Worm (Caenorhabditis elegans) whole organism, late embryonic: Measurements from ENCODE around the gene ZC21.6.

Experiments
- ama-1 ChIP-seq: fragments of 150-350 bp; optimal IDR thresholded peaks from 2 replicates; lab custom pipeline; 2014
- dmd-4 ChIP-seq: sonication (generic microtip); optimal IDR thresholded peaks from 2 replicates; lab custom pipeline; 2016; ENCODE audit warnings: borderline replicate concordance, missing genetic modification characterization, missing compliant biosample characterization
- elt-2 ChIP-seq: sonication (generic microtip); optimal IDR thresholded peaks from 2 replicates; lab custom pipeline; 2016; ENCODE audit warnings: missing genetic modification reagents, missing genetic modification characterization, missing compliant biosample characterization
- eyg-1 ChIP-seq: sonication (generic microtip); optimal IDR thresholded peaks from 2 replicates; lab custom pipeline; 2016; ENCODE audit warnings: missing genotype, missing genetic modification characterization, missing compliant biosample characterization
- hlh-15 ChIP-seq: sonication (generic microtip); optimal IDR thresholded peaks from 2 replicates; lab custom pipeline; 2016; ENCODE audit warnings: missing genetic modification characterization, missing compliant biosample characterization
- lin-11 ChIP-seq: fragments of 200-800 bp; sonication (Bioruptor generic); optimal IDR thresholded peaks from 2 replicates; lab custom pipeline; 2018; ENCODE audit warnings: mild to moderate bottlenecking, missing genetic modification characterization, missing compliant biosample characterization
- sox-2 ChIP-seq: fragments of 200-800 bp; sonication (Bioruptor generic); IDR thresholded peaks from 2 replicates; pipeline ENCODE4 v1.3.6; 2022; ENCODE audit warnings: missing genetic modification reagents, missing genetic modification characterization, missing compliant biosample characterization
- unc-42 ChIP-seq: sonication (generic microtip); optimal IDR thresholded peaks from 2 replicates; lab custom pipeline; 2016; ENCODE audit warnings: missing genotype, missing genetic modification characterization, missing compliant biosample characterization

ce11 chrIII:8577534-8577933 lies 32.1 kb upstream of the ZC21.6 start:
- no peak for TF ChIP-seq lin-11 (tag; lab: Kevin White, UChicago)
- TF ChIP-seq ama-1 (lab: Kevin White, UChicago): no peak
- TF ChIP-seq eyg-1 (tag; lab: Kevin White, UChicago): no peak
- TF ChIP-seq unc-42: no peak
- TF ChIP-seq dmd-4 (tag; lab: Kevin White, UChicago): no peak
- TF ChIP-seq hlh-15 (tag; lab: Kevin White, UChicago): no peak
- TF ChIP-seq elt-2 (tag; lab: Kevin White, UChicago): no peak
- TF ChIP-seq sox-2 (GFP tag; lab: Robert Waterston, UW): no peak
